Worm (Caenorhabditis elegans) whole organism, L3 larva: ENCODE data around the gene F17C8.7.
"Not testable (repeated sequence)": the region's sequence is repeated elsewhere in the genome, so short reads cannot be mapped to it uniquely, and the experiment has no call there.

Experiments
- ceh-82 ChIP-seq: fragments of 150-350 bp; optimal IDR thresholded peaks from 2 replicates; lab custom pipeline; 2014; ENCODE audit warnings: missing biosample characterization, missing genetic modification characterization
- ceh-9 ChIP-seq: sonication (generic microtip); optimal IDR thresholded peaks from 2 replicates; lab custom pipeline; 2018; ENCODE audit warnings: missing biosample characterization, missing genetic modification characterization
- daf-12 ChIP-seq: fragments of 150-350 bp; optimal IDR thresholded peaks from 2 replicates; lab custom pipeline; 2014; ENCODE audit warnings: missing biosample characterization, missing genetic modification reagents, missing genetic modification characterization
- jun-1 ChIP-seq: fragments of 150-350 bp; optimal IDR thresholded peaks from 2 replicates; lab custom pipeline; 2014; ENCODE audit warnings: missing biosample characterization, missing genetic modification reagents, missing genetic modification characterization
- lin-39 ChIP-seq: fragments of 150-350 bp; optimal IDR thresholded peaks from 2 replicates; lab custom pipeline; 2018; ENCODE audit warnings: missing biosample characterization, missing genetic modification reagents, missing genetic modification characterization
- nhr-43 ChIP-seq: sonication (generic microtip); optimal IDR thresholded peaks from 2 replicates; lab custom pipeline; 2016; ENCODE audit warnings: mild to moderate bottlenecking, missing genetic modification characterization, missing compliant biosample characterization; ENCODE audit not compliant: poor library complexity, severe bottlenecking
- nhr-77 ChIP-seq: fragments of 150-350 bp; optimal IDR thresholded peaks from 2 replicates; lab custom pipeline; 2014; ENCODE audit warnings: missing biosample characterization, missing genetic modification characterization
- pqm-1 ChIP-seq: fragments of 150-350 bp; optimal IDR thresholded peaks from 2 replicates; lab custom pipeline; 2017; ENCODE audit warnings: missing biosample characterization, missing genetic modification characterization, inconsistent platforms
- sea-2 ChIP-seq: fragments of 150-350 bp; sonication (generic microtip); optimal IDR thresholded peaks from 4 replicates; lab custom pipeline; 2014; ENCODE audit warnings: missing biosample characterization, missing genetic modification reagents, missing genetic modification characterization
- tbx-2 ChIP-seq: sonication (generic microtip); optimal IDR thresholded peaks from 2 replicates; lab custom pipeline; 2016; ENCODE audit warnings: mild to moderate bottlenecking, missing genetic modification characterization, missing compliant biosample characterization
- unc-62 ChIP-seq: fragments of 150-350 bp; sonication (generic microtip); optimal IDR thresholded peaks from 4 replicates; lab custom pipeline; 2014; ENCODE audit warnings: missing biosample characterization, missing genetic modification reagents, missing genetic modification characterization
- ztf-11 ChIP-seq: fragments of 150-350 bp; optimal IDR thresholded peaks from 2 replicates; lab custom pipeline; 2014; ENCODE audit warnings: missing biosample characterization, missing genetic modification characterization

ce11 chrIII:4781937-4782576, 46.5 kb downstream of the F17C8.7 start, which contains the start of the genes gex-5 and C38D4.10:
- not testable (repeated sequence) for TF ChIP-seq unc-62 (GFP tag; lab: Kevin White, UChicago); lin-39 (tag; lab: Kevin White, UChicago); sea-2 (GFP tag; lab: Kevin White, UChicago); nhr-43 (tag; lab: Kevin White, UChicago); pqm-1 (tag; lab: Kevin White, UChicago); tbx-2; jun-1 (tag; lab: Kevin White, UChicago); nhr-77 (tag; lab: Kevin White, UChicago); ceh-9 (tag; lab: Kevin White, UChicago); daf-12 (tag; lab: Kevin White, UChicago); ceh-82 (tag; lab: Kevin White, UChicago); ztf-11 (tag; lab: Kevin White, UChicago)
